Fruit fly (Drosophila melanogaster) whole organism, prepupa: ENCODE measurements around the gene Spn88Eb.

Source experiments
- Blimp-1 ChIP-seq: fragments of 200-800 bp; sonication (Bioruptor generic); optimal IDR thresholded peaks from 3 replicates; lab custom pipeline; 2017; ENCODE audit warnings: missing biosample characterization, missing genetic modification characterization, mild to moderate bottlenecking, moderate library complexity, missing genetic modification reagents
- CG11762 ChIP-seq: fragments of 200-800 bp; sonication (Bioruptor generic); optimal IDR thresholded peaks from 3 replicates; lab custom pipeline; 2016; ENCODE audit warnings: missing biosample characterization, missing genetic modification characterization; ENCODE audit not compliant: insufficient read depth
- CG15336 ChIP-seq: fragments of 200-800 bp; sonication (Bioruptor generic); IDR thresholded peaks from 2 replicates; pipeline ENCODE4 v1.3.6; 2022; ENCODE audit warnings: missing biosample characterization, missing genetic modification characterization
- CG16779 ChIP-seq: fragments of 200-800 bp; sonication (Bioruptor generic); optimal IDR thresholded peaks from 3 replicates; lab custom pipeline; 2017; ENCODE audit warnings: missing biosample characterization, mild to moderate bottlenecking, missing genetic modification characterization
- CG6163 ChIP-seq: fragments of 200-800 bp; sonication (Bioruptor generic); IDR thresholded peaks from 3 replicates; pipeline ENCODE4 v1.3.6; 2022; ENCODE audit warnings: missing biosample characterization, missing genetic modification characterization
- Gug ChIP-seq: fragments of 200-800 bp; sonication (Bioruptor generic); IDR thresholded peaks from 2 replicates; pipeline ENCODE4 v1.3.6; 2022; ENCODE audit warnings: missing biosample characterization, missing genetic modification characterization
- Hr38 ChIP-seq: sonication (Bioruptor generic); optimal IDR thresholded peaks from 2 replicates; lab custom pipeline; 2016; ENCODE audit warnings: missing biosample characterization, missing genetic modification characterization
- Smox ChIP-seq: fragments of 200-800 bp; sonication (Bioruptor generic); optimal IDR thresholded peaks from 3 replicates; lab custom pipeline; 2016; ENCODE audit warnings: missing biosample characterization, missing genetic modification characterization
- Sox15 ChIP-seq: fragments of 200-800 bp; sonication (Bioruptor generic); optimal IDR thresholded peaks from 3 replicates; lab custom pipeline; 2016; ENCODE audit warnings: missing biosample characterization, missing genetic modification characterization
- acj6 ChIP-seq: fragments of 200-800 bp; sonication (Bioruptor generic); optimal IDR thresholded peaks from 3 replicates; lab custom pipeline; 2016; ENCODE audit warnings: missing biosample characterization, missing genetic modification characterization
- dsx ChIP-seq: fragments of 200-800 bp; optimal IDR thresholded peaks from 3 replicates; lab custom pipeline; 2019; ENCODE audit warnings: missing biosample characterization, mild to moderate bottlenecking, missing genetic modification characterization, moderate library complexity; ENCODE audit not compliant: poor library complexity, severe bottlenecking
- ss ChIP-seq, 2 experiments: fragments of 200-800 bp; sonication (Bioruptor generic); optimal IDR thresholded peaks; 2 replicates in 1 of 2; 3 replicates in 1 of 2; lab custom pipeline; 2017 to 2018; ENCODE audit warnings: mild to moderate bottlenecking in 2 of 2, missing biosample characterization in 2 of 2, missing genetic modification characterization in 2 of 2, moderate library complexity in 1 of 2

DNA sequence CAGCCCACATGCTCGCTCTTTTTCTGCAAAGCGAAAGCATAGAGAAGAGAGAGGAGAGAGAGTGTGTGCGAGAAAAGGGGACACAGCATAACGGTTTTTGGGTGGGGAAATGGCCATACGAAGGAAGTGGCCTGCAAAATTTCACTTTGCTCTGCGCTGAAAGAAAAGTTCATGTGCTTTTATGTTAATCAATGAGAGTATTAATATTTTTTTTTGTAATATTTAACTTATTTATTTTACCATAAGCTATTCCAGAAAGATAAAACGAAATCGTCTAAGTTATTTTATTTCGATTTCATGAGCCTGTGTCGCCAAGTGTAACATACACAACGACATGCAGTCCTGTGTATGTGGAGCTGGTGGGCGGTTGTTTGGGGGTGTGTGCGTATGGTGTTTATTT, 41.9 kb upstream of the Spn88Eb start:
- TF ChIP-seq Smox, result peak; percentile 45
- TF ChIP-seq CG16779, result no peak
- TF ChIP-seq ss (GFP tag; optimal IDR thresholded peaks at IDR 0.05; lab: Kevin White, UChicago), result no peak
- no peak for TF ChIP-seq Sox15 (GFP tag; lab: Kevin White, UChicago)
- TF ChIP-seq Hr38 (GFP tag; lab: Kevin White, UChicago), result no peak
- peak; percentile 49 for TF ChIP-seq acj6 (GFP tag; lab: Kevin White, UChicago)
- TF ChIP-seq CG6163, result peak; percentile 80
- peak; percentile 58 for TF ChIP-seq Gug (GFP tag; lab: Robert Waterston, UW)
- TF ChIP-seq Blimp-1, result no peak
- TF ChIP-seq CG15336, result peak; percentile 76
- no peak for TF ChIP-seq CG11762
- TF ChIP-seq dsx (GFP tag; lab: Kevin White, UChicago), result no peak
